Fruit fly (Drosophila melanogaster): Measurements from ENCODE around the gene CG7484.
A peak's percentile ranks its signal among the peaks of the same experiment; 100 is the strongest.

The CG7484 gene

dm6 chr3L:17609068-17609382, 45.4 kb upstream of the CG7484 start:
- TF ChIP-seq dsf (GFP tag; optimal IDR thresholded peaks at IDR 0.05; ENCODE audit: borderline replicate concordance), result no peak
- no peak for TF ChIP-seq Rel (GFP tag; optimal IDR thresholded peaks at IDR 0.05)
- peak; percentile 79 for TF ChIP-seq Rel (tag; optimal IDR thresholded peaks at IDR 0.05)

dm6 chr3L:17610896-17611711, 43.3 kb upstream of the CG7484 start:
- TF ChIP-seq HLH106 (tag; optimal IDR thresholded peaks at IDR 0.05) (peak; percentile 93), N (GFP tag; optimal IDR thresholded peaks at IDR 0.05) (no peak), CG32264 (GFP tag; optimal IDR thresholded peaks at IDR 0.05) (no peak), tai (GFP tag; optimal IDR thresholded peaks at IDR 0.05) (no peak), Dfd (GFP tag; optimal IDR thresholded peaks at IDR 0.05) (peak; percentile 10), GATAd (GFP tag; optimal IDR thresholded peaks at IDR 0.05) (peak; percentile 28), br (GFP tag; optimal IDR thresholded peaks at IDR 0.05) (peak; percentile 73), jim (GFP tag; optimal IDR thresholded peaks at IDR 0.05) (no peak), Hr78 (GFP tag; optimal IDR thresholded peaks at IDR 0.05) (no peak), usp (GFP tag; optimal IDR thresholded peaks at IDR 0.05) (no peak), sv (GFP tag; optimal IDR thresholded peaks at IDR 0.05) (peak; percentile 28), lola (GFP tag; optimal IDR thresholded peaks at IDR 0.05) (no peak), h (GFP tag; optimal IDR thresholded peaks at IDR 0.05) (peak; percentile 86), sage (GFP tag; optimal IDR thresholded peaks at IDR 0.05) (peak; percentile 74), fru (GFP tag; optimal IDR thresholded peaks at IDR 0.05) (peak; percentile 73), pan (optimal IDR thresholded peaks at IDR 0.05) (no peak), Hr83 (GFP tag; optimal IDR thresholded peaks at IDR 0.05; ENCODE audit: poor library complexity, severe bottlenecking) (no peak), Vsx2 (GFP tag; optimal IDR thresholded peaks at IDR 0.05; ENCODE audit: partially characterized antibody) (no peak), dl (GFP tag; optimal IDR thresholded peaks at IDR 0.05; ENCODE audit: insufficient read depth in 1 of 2, partially characterized antibody in 2 of 2) (no peak), Hnf4 (GFP tag; optimal IDR thresholded peaks at IDR 0.05) (peak; percentile 53), Myc (optimal IDR thresholded peaks at IDR 0.05) (no peak), Jra (GFP tag; optimal IDR thresholded peaks at IDR 0.05) (no peak), OdsH (GFP tag; optimal IDR thresholded peaks at IDR 0.05) (peak; percentile 88), Abd-B (GFP tag; optimal IDR thresholded peaks at IDR 0.05) (no peak), brk (GFP tag; optimal IDR thresholded peaks at IDR 0.05) (peak; percentile 21), Dif (GFP tag; optimal IDR thresholded peaks at IDR 0.05; ENCODE audit: partially characterized antibody) (no peak), Mio (GFP tag; optimal IDR thresholded peaks at IDR 0.05) (peak; percentile 29), Sp1 (GFP tag; optimal IDR thresholded peaks at IDR 0.05) (peak; percentile 96), CrebA (GFP tag; optimal IDR thresholded peaks at IDR 0.05; ENCODE audit: borderline replicate concordance) (no peak), woc (GFP tag; optimal IDR thresholded peaks at IDR 0.05) (peak; percentile 67), dmrt93B (GFP tag; optimal IDR thresholded peaks at IDR 0.05) (peak; percentile 93), ey (GFP tag; optimal IDR thresholded peaks at IDR 0.05) (peak; percentile 74), foxo (GFP tag; optimal IDR thresholded peaks at IDR 0.05) (peak; percentile 50 to 88), Rel (GFP tag; optimal IDR thresholded peaks at IDR 0.05) (peak; percentile 24), Rel (tag; optimal IDR thresholded peaks at IDR 0.05) (no peak), psq (GFP tag; optimal IDR thresholded peaks at IDR 0.05) (peak; percentile 89), CG9705 (GFP tag; optimal IDR thresholded peaks at IDR 0.05) (peak; percentile 76), dsf (GFP tag; optimal IDR thresholded peaks at IDR 0.05; ENCODE audit: borderline replicate concordance) (peak; percentile 34), rgr (GFP tag; optimal IDR thresholded peaks at IDR 0.05) (peak; percentile 82)

Measured in whole organism, wandering third instar larva.